Fruit fly (Drosophila melanogaster) whole organism: ENCODE results near the gene Wdr24.

Experiments
- CG8478 ChIP-seq: fragments of >200 bp; optimal IDR thresholded peaks from 2 replicates; lab custom pipeline; 2018; ENCODE audit warnings: inconsistent platforms
- Dll ChIP-seq: fragments of >200 bp; optimal IDR thresholded peaks from 2 replicates; lab custom pipeline; 2017
- EcR ChIP-seq, 2 experiments: fragments of >200 bp; optimal IDR thresholded peaks; 2 replicates each; lab custom pipeline; 2017; ENCODE audit warnings: missing biosample characterization in 2 of 2, missing genetic modification characterization in 2 of 2, missing genetic modification reagents in 2 of 2
- pan ChIP-seq: fragments of >200 bp; optimal IDR thresholded peaks from 2 replicates; lab custom pipeline; 2017
- psq ChIP-seq: fragments of >200 bp; optimal IDR thresholded peaks from 2 replicates; lab custom pipeline; 2017
- usp ChIP-seq: fragments of >200 bp; optimal IDR thresholded peaks from 2 replicates; lab custom pipeline; 2017; ENCODE audit warnings: missing biosample characterization, missing genetic modification characterization, mixed read lengths

Gene Wdr24

DNA sequence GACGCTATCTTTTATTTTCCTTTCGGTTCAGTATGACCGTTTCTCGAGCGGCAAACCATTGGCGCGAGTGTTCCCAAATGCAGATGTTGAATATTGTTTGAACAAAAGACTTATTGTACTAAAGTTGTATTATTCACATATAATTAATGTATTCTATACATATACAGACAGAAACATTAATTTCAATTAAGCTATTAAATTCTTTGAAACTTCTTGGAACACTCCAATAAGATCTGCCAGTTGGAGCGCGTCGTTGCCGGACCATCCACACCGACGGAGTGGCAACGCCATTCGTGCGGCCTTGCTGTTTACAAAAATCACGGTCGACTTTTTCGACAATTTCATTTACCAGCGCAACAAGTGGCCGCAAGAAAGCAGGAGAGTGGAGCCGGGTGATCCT lies at the start of gene Wdr24, which contains the start of gene IntS11:
Wdr24 (minus strand) TSS at position 37 of the 400 bp plus-strand sequence.
IntS11 (plus strand) TSS at position 282 of the 400 bp plus-strand sequence.
- TF ChIP-seq pan (no peak), EcR (GFP tag; optimal IDR thresholded peaks at IDR 0.05; lab: Kevin White, UChicago) (no peak), Dll (lab: Kevin White, UChicago) (no peak), psq (lab: Kevin White, UChicago) (no peak), CG8478 (lab: Kevin White, UChicago) (no peak), usp (GFP tag; lab: Kevin White, UChicago) (no peak)

DNA sequence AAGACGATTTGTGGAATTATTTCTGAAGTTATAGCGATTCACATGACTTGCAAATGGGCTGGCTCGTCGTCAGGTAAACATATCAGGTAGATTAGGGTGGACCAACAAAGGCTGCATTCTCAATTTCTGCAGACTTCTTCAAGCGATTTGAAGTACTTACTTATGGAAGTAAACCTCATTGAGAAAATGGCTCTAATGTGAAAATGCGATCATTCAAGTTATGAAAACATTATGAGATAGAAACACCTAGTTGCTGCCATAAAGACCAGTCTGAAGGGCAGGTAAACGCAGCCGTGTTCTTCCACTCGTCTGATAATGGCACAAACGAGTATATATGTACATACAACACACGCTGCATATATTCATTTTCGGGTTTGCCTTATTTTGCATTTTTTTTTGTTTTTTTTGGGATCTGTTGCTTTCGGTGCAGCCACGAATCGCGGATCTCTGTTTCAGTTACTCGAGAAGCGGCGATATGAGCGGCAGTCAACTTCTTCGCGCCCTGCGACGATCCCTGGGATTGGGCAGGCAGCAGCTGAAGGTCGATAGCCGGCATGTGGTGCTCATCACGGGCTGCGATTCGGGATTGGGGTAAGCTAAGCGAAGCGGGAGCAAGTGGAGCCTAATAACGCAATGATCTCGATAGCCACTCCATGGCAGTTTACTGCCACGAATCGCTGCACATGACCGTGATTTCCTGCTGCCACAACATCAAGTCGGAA lies 49.4 kb upstream of the Wdr24 start, which contains the start of gene sro:
sro (plus strand) TSS at position 437 of the 722 bp plus-strand sequence.
- TF ChIP-seq usp (GFP tag; lab: Kevin White, UChicago) (no peak), Dll (lab: Kevin White, UChicago) (no peak), pan (no peak), CG8478 (lab: Kevin White, UChicago) (no peak), psq (lab: Kevin White, UChicago) (no peak), EcR (GFP tag; optimal IDR thresholded peaks at IDR 0.05; lab: Kevin White, UChicago) (no peak)

DNA sequence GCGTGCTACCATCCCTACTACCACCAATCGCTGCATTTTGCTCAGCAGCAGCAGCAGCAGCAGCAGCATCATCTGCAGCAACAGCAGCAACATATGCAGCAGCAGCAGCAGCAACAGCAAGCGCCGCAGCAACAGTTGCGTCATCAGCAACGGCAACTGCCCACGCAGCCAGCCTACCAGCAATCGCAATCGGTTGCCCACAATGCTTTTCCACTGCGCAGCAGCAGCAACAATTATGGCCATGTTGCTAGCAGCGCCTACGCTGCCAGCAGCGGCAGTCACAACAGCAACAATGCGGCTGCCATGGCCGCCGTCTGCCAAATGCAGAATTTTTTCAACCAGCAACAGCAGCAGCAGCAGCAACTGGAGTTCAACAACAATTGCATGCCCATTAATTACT lies 45.3 kb upstream of the Wdr24 start:
- TF ChIP-seq Dll (lab: Kevin White, UChicago) (no peak), psq (lab: Kevin White, UChicago) (no peak), EcR (GFP tag; optimal IDR thresholded peaks at IDR 0.05; lab: Kevin White, UChicago) (no peak), CG8478 (lab: Kevin White, UChicago) (no peak), usp (GFP tag; lab: Kevin White, UChicago) (no peak), pan (no peak)

DNA sequence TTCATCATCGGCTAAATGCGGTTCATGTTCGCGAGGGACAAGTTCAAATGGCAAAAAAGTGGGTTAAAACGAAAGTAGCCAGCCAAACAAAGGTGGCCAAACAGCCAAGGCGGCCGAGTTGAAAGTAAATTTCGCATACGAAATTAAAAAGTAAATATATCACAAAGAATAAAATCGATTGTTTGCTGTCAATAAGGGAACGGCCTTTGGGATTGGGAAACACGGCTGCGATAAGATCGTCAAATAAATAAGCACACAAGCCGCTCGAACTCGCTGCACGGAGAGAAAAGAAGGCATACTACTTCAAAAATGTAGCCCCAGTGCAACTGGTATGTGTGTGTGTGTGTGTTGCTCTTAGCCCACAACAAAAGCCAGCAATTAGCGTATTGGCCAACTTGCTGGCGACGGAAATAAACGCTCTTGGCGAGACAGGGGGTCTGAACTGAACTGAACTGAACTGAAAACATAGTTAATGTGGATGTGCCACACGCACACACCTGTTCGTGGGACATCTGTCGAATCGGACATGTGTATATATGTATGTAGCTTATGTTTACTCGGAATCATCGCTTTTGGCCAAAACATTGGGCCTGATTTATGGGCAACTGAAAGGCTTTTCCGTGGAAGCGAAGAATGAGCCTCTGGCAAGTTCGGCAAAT lies 43.1 kb upstream of the Wdr24 start:
- TF ChIP-seq pan, result no peak
- no peak for TF ChIP-seq CG8478 (lab: Kevin White, UChicago)
- TF ChIP-seq Dll (lab: Kevin White, UChicago), result no peak
- no peak for TF ChIP-seq psq (lab: Kevin White, UChicago)
- no peak for TF ChIP-seq EcR (GFP tag; optimal IDR thresholded peaks at IDR 0.05; lab: Kevin White, UChicago)
- TF ChIP-seq usp (GFP tag; lab: Kevin White, UChicago), result no peak

DNA sequence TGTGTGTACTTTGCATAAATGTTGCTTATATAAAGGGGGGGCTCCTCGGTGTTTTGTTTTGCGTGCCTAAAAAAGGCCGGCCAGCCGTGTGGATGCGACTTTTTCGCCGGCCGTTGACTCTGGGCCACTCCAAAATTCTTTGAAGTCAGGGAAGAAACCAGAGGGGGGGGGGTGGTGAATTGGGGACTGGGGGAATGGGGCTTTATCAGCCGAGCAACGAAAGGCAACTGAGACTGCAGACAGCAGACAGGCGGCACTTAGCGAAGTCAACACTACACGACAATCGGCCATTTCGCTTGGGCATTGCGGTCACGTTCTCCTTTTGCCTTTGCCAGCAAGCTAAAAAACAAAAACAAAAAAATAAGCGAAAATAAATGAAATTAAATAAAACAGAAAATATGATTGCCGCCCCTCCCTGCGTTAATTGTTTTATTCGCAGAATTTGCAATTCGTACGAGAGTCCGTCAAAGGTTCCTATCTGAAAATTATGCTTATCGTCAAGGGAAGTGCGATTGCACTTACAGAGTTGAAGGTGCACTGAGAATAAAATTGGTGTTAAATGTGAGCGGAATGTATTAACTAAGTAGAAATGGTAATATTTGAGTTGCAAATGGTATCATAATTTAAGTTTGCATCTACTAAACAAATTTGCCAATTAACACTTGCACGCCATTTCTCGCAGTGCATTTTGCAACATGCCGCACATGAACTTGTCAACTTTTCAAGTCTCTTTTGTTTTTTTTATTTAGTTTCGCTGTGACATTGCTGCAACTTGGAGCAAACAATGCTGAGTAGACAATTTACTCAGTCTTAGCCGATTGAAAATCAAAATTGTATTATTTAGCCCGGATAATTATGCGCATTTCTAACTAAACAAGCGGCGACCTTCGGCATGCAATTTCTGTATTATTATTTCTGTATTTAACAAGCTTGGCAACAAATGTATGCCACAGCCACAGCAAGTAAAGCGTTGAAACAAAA lies 41.4 kb upstream of the Wdr24 start:
- TF ChIP-seq CG8478 (lab: Kevin White, UChicago) (no peak), pan (no peak), usp (GFP tag; lab: Kevin White, UChicago) (no peak), EcR (GFP tag; optimal IDR thresholded peaks at IDR 0.05; lab: Kevin White, UChicago) (no peak), Dll (lab: Kevin White, UChicago) (no peak), psq (lab: Kevin White, UChicago) (no peak)

DNA sequence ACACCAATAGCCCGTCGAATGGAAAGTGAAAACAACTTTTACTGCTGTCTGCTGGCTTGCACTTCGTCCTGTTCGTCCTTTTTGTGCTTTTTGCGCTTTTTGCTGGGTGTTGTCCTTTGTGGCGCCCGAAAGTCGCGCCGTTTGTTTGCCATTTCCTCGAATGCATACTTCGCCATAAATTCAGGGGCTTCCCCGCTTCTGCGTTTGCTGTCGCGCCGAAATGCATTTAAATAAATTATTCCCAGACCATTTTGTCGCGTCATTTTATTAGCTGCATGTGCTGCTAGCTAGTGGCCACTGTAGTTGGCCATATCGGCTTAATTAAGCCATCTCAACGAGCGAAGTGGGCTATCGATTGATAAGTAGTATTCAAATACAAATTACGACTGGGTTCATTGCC lies 40.4 kb upstream of the Wdr24 start:
- TF ChIP-seq Dll (lab: Kevin White, UChicago) (no peak), psq (lab: Kevin White, UChicago) (no peak), EcR (GFP tag; optimal IDR thresholded peaks at IDR 0.05; lab: Kevin White, UChicago) (no peak), usp (GFP tag; lab: Kevin White, UChicago) (no peak), pan (no peak), CG8478 (lab: Kevin White, UChicago) (no peak)

DNA sequence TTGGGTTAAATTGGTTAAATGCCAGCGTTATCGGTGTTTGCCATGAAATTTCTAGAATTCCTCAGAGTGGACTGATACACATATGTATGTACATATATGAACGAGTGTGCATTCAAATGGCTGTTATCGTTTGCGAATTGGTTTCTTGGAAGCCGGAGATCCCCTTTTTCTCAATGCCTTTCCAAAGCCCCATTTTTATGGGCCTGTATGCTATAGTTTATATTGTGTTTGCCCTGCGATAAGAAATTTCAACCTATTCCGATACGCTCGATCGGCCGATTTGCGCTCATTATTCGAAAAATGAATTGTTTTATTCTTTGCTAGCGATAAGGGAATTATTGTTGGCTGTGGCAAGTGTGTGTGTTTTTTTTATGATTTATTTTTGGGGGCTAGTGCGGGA lies 38.3 kb upstream of the Wdr24 start:
- no peak for TF ChIP-seq psq (lab: Kevin White, UChicago)
- TF ChIP-seq Dll (lab: Kevin White, UChicago), result no peak
- no peak for TF ChIP-seq CG8478 (lab: Kevin White, UChicago)
- no peak for TF ChIP-seq pan
- TF ChIP-seq EcR (GFP tag; optimal IDR thresholded peaks at IDR 0.05; lab: Kevin White, UChicago), result no peak
- no peak for TF ChIP-seq usp (GFP tag; lab: Kevin White, UChicago)

DNA sequence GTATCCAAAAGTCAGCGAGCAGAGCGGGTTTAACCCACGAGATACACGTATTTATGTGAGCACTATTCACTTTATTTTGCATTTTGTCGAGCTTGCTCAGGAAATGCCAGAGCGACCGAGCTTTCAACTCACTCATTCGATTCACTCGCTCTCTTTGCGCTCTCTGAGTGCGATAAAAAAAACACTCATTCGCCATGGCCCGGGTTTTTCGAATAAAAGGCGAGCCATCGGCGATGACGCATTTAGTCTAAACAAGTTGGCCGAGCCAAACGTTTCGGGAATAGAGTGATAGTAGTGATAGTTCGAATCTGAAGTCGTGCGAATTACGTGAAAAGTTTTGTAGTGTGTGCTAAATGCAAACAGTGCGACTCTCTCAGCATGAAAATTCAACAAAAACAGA lies 37.5 kb upstream of the Wdr24 start:
- no peak for TF ChIP-seq CG8478 (lab: Kevin White, UChicago)
- no peak for TF ChIP-seq pan
- TF ChIP-seq EcR (GFP tag; optimal IDR thresholded peaks at IDR 0.05; lab: Kevin White, UChicago), result no peak
- TF ChIP-seq psq (lab: Kevin White, UChicago), result no peak
- TF ChIP-seq usp (GFP tag; lab: Kevin White, UChicago), result no peak
- TF ChIP-seq Dll (lab: Kevin White, UChicago), result peak; percentile 75

DNA sequence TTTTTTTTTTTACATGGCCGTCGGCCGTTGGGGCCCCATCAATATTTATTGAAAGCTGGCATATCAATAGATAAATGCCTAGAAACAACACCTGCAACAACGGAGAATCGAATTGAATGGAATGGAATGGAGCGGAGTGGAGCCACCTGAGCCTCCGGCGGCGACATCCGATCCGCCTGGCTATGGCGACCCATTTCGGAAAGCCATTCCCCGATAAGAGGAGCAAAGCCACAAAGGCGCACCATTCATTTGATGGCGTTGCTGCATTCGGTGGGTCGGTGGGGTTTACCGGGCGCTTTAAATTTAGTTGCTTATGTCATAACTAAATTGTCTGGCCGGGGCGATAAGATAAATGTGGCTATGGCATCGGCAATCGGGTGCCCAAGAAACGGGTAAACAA lies 37.0 kb upstream of the Wdr24 start:
- TF ChIP-seq psq (lab: Kevin White, UChicago), result no peak
- no peak for TF ChIP-seq usp (GFP tag; lab: Kevin White, UChicago)
- no peak for TF ChIP-seq CG8478 (lab: Kevin White, UChicago)
- no peak for TF ChIP-seq EcR (GFP tag; optimal IDR thresholded peaks at IDR 0.05; lab: Kevin White, UChicago)
- TF ChIP-seq Dll (lab: Kevin White, UChicago), result no peak
- no peak for TF ChIP-seq pan

DNA sequence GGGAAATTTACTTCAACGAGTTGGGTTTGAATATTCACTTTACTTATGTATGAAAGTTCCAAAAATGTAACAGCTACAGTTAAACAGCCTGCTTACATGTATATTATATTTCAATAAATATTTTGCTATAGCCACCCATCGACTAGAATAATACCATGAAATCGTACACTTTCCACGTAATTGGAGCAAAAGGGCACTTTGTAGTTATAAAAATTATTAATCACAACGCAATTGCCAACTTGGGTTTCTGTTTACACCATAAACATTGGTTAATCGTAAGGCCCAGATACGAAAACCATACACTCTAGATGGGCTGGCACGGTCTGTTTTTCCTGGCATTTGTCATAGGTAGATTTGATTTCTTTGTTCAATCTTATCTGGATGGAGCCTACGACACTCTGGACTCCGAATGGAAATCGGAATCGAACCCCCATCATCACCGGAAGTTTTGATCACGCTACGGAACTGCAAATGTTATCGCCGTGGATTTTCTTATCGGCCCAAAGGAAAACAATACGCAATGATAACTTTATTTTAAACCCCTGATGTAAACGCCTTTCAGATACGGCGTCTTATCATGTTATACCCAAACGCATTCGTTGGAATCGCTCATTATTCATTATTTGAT lies 35.6 kb upstream of the Wdr24 start, which contains the start of gene fig:
fig (minus strand) TSS at position 51 of the 628 bp plus-strand sequence.
- TF ChIP-seq Dll (lab: Kevin White, UChicago) (no peak), pan (no peak), EcR (GFP tag; optimal IDR thresholded peaks at IDR 0.05; lab: Kevin White, UChicago) (no peak), psq (lab: Kevin White, UChicago) (no peak), usp (GFP tag; lab: Kevin White, UChicago) (no peak), CG8478 (lab: Kevin White, UChicago) (no peak)
